Fruit fly (Drosophila melanogaster): ENCODE data around the gene Smn.

Smn gene

dm6 chr3L:16581201-16581705 lies at the start of gene Smn (continued):
- no peak for TF ChIP-seq CG4282 (GFP tag; optimal IDR thresholded peaks at IDR 0.05)
- peak; percentile 44; the same call in 1 of the 2 replicates for TF ChIP-seq al (GFP tag; IDR thresholded peaks at IDR 0.05)
- peak; percentile 44 for TF ChIP-seq CG9727 (GFP tag; optimal IDR thresholded peaks at IDR 0.05)
- TF ChIP-seq CG43689 (GFP tag; IDR thresholded peaks at IDR 0.05): no peak
- TF ChIP-seq CG1792 (GFP tag; optimal IDR thresholded peaks at IDR 0.05): peak; percentile 3
- TF ChIP-seq Dek (tag; optimal IDR thresholded peaks at IDR 0.05): peak; percentile 34
- peak; percentile 91 for TF ChIP-seq Dll (GFP tag; IDR thresholded peaks at IDR 0.05; ENCODE audit: partially characterized antibody)
- peak; percentile 53 for TF ChIP-seq Chrac-16 (GFP tag; optimal IDR thresholded peaks at IDR 0.05)
- peak; percentile 26 for TF ChIP-seq CTCF (GFP tag; optimal IDR thresholded peaks at IDR 0.05)
- peak; percentile 78 for TF ChIP-seq Ets65A (GFP tag)
- TF ChIP-seq tx (GFP tag; optimal IDR thresholded peaks at IDR 0.05): no peak
- TF ChIP-seq Myb (GFP tag; optimal IDR thresholded peaks at IDR 0.05): peak; percentile 55
- TF ChIP-seq Bteb2 (GFP tag; optimal IDR thresholded peaks at IDR 0.05): peak; percentile 37
- peak; percentile 79 for TF ChIP-seq CG3995 (GFP tag; optimal IDR thresholded peaks at IDR 0.05)
- peak; percentile 81 for TF ChIP-seq HLH4C (GFP tag; IDR thresholded peaks at IDR 0.05; ENCODE audit: partially characterized antibody)
- peak; percentile 52 for TF ChIP-seq Hr3 (GFP tag; optimal IDR thresholded peaks at IDR 0.05)
- TF ChIP-seq CG11723 (GFP tag; optimal IDR thresholded peaks at IDR 0.05): peak; percentile 10
- peak; percentile 39 for TF ChIP-seq Neu2 (GFP tag; optimal IDR thresholded peaks at IDR 0.05; ENCODE audit: borderline replicate concordance)
- TF ChIP-seq Hr51 (GFP tag; optimal IDR thresholded peaks at IDR 0.05): peak; percentile 18 to 52
- no peak for TF ChIP-seq grn (GFP tag; optimal IDR thresholded peaks at IDR 0.05)
- TF ChIP-seq CG16813 (GFP tag; IDR thresholded peaks at IDR 0.05; ENCODE audit: partially characterized antibody): peak; percentile 90
- TF ChIP-seq Dref (GFP tag; IDR thresholded peaks at IDR 0.05): peak; percentile 65
- TF ChIP-seq twi (tag; optimal IDR thresholded peaks at IDR 0.05): peak; percentile 9
- TF ChIP-seq Lhr (GFP tag; optimal IDR thresholded peaks at IDR 0.05): peak; percentile 35
- TF ChIP-seq CG15479 (GFP tag; optimal IDR thresholded peaks at IDR 0.05): no peak
- peak; percentile 33 for TF ChIP-seq CG1602 (GFP tag; optimal IDR thresholded peaks at IDR 0.05)
- peak; percentile 59 for TF ChIP-seq CG2678 (tag; optimal IDR thresholded peaks at IDR 0.05)
- peak; percentile 65 for TF ChIP-seq Xbp1 (GFP tag; optimal IDR thresholded peaks at IDR 0.05)
- no peak for TF ChIP-seq esg (GFP tag; conservative IDR thresholded peaks at IDR 0.05)
- peak; percentile 6 for TF ChIP-seq CG6683 (GFP tag; optimal IDR thresholded peaks at IDR 0.05)
- peak; percentile 73 for TF ChIP-seq sna (GFP tag; IDR thresholded peaks at IDR 0.05; ENCODE audit: partially characterized antibody)
- no peak for TF ChIP-seq Xrp1 (GFP tag; IDR thresholded peaks at IDR 0.05)
- peak; percentile 13 for TF ChIP-seq CG13624 (GFP tag; optimal IDR thresholded peaks at IDR 0.05)
- peak; percentile 11 for TF ChIP-seq CG33557 (GFP tag; optimal IDR thresholded peaks at IDR 0.05)
- TF ChIP-seq chinmo (GFP tag; IDR thresholded peaks at IDR 0.05; ENCODE audit: partially characterized antibody): peak; percentile 78; the same call in 2 of the 4 replicates
- TF ChIP-seq CG17385 (GFP tag; optimal IDR thresholded peaks at IDR 0.05): peak; percentile 58
- TF ChIP-seq nerfin-1 (tag; optimal IDR thresholded peaks at IDR 0.05): peak; percentile 42
- peak; percentile 50 for TF ChIP-seq Abd-B (GFP tag; optimal IDR thresholded peaks at IDR 0.05)
- TF ChIP-seq CG32767 (GFP tag; IDR thresholded peaks at IDR 0.05): no peak
- TF ChIP-seq CG34224 (GFP tag; IDR thresholded peaks at IDR 0.05; ENCODE audit: partially characterized antibody): peak; percentile 81
- 0 out of 2 replicates have a peak, but pooled peaks have one; percentile 11 for TF ChIP-seq sisA (GFP tag; IDR thresholded peaks at IDR 0.05)
- TF ChIP-seq ftz-f1 (GFP tag; optimal IDR thresholded peaks at IDR 0.05): no peak
- no peak for TF ChIP-seq CG16779 (GFP tag; IDR thresholded peaks at IDR 0.05)
- no peak for TF ChIP-seq Dfd (GFP tag; optimal IDR thresholded peaks at IDR 0.05)
- no peak for TF ChIP-seq CG14965 (GFP tag; optimal IDR thresholded peaks at IDR 0.05; ENCODE audit: borderline replicate concordance)
- no peak for TF ChIP-seq CG3065 (GFP tag; optimal IDR thresholded peaks at IDR 0.05)
- TF ChIP-seq CG18011 (GFP tag; optimal IDR thresholded peaks at IDR 0.05): peak; percentile 23
- no peak for TF ChIP-seq ranshi (GFP tag; IDR thresholded peaks at IDR 0.05)
- TF ChIP-seq Sox102F (GFP tag; optimal IDR thresholded peaks at IDR 0.05): no peak
- peak; percentile 67 for TF ChIP-seq Side (GFP tag; optimal IDR thresholded peaks at IDR 0.05)

Data from whole organism, embryonic.